Fruit fly (Drosophila melanogaster) whole organism, embryonic: ENCODE data around the gene betaGlu.

ENCODE experiments used
- Adf1 ChIP-seq: fragments of 200-800 bp; sonication (Bioruptor generic); IDR thresholded peaks from 2 replicates; pipeline ENCODE4 v1.3.6; 2022; ENCODE audit warnings: missing biosample characterization, missing genetic modification characterization
- Awh ChIP-seq: fragments of 200-800 bp; sonication (Bioruptor generic); IDR thresholded peaks from 2 replicates; pipeline ENCODE4, ENCODE4 v1.3.6; 2022; ENCODE audit warnings: missing biosample characterization, missing genetic modification characterization
- B-H1 ChIP-seq: fragments of 200-800 bp; sonication (Bioruptor generic); IDR thresholded peaks from 3 replicates; pipeline ENCODE4 v1.3.6; 2022; ENCODE audit warnings: missing biosample characterization, missing genetic modification characterization
- C15 ChIP-seq: fragments of 200-800 bp; sonication (Bioruptor generic); IDR thresholded peaks from 3 replicates; pipeline ENCODE4 v1.3.6; 2022; ENCODE audit warnings: missing biosample characterization, missing genetic modification characterization
- CG11093 ChIP-seq: fragments of 200-800 bp; sonication (Bioruptor generic); IDR thresholded peaks from 3 replicates; pipeline ENCODE4 v1.3.6; 2022; ENCODE audit warnings: missing biosample characterization, missing genetic modification characterization
- CG14667 ChIP-seq: fragments of 200-800 bp; sonication (Bioruptor generic); IDR thresholded peaks from 2 replicates; pipeline ENCODE4 v1.3.6; 2022; ENCODE audit warnings: missing biosample characterization, missing genetic modification characterization
- CG15269 ChIP-seq: fragments of 200-800 bp; sonication (Bioruptor generic); optimal IDR thresholded peaks from 2 replicates; lab custom pipeline; 2018; ENCODE audit warnings: missing biosample characterization, mild to moderate bottlenecking, missing genetic modification characterization, moderate library complexity
- CG1529 ChIP-seq: fragments of 200-800 bp; sonication (Bioruptor generic); optimal IDR thresholded peaks from 3 replicates; lab custom pipeline; 2018; ENCODE audit warnings: missing biosample characterization, missing genetic modification characterization
- CG17186 ChIP-seq: fragments of 200-800 bp; sonication (Bioruptor generic); optimal IDR thresholded peaks from 3 replicates; lab custom pipeline; 2017; ENCODE audit warnings: missing biosample characterization, missing genetic modification reagents, missing genetic modification characterization
- CG30020 ChIP-seq: fragments of 200-800 bp; optimal IDR thresholded peaks from 2 replicates; lab custom pipeline; 2019; ENCODE audit warnings: missing biosample characterization, mild to moderate bottlenecking, missing genetic modification characterization, moderate library complexity
- CG31441 ChIP-seq: fragments of 200-800 bp; sonication (Bioruptor generic); IDR thresholded peaks from 2 replicates; pipeline ENCODE4 v1.3.6; 2022; ENCODE audit warnings: missing biosample characterization, missing genetic modification characterization
- CG3407 ChIP-seq: fragments of 200-800 bp; sonication (Bioruptor generic); optimal IDR thresholded peaks from 2 replicates; lab custom pipeline; 2018; ENCODE audit warnings: missing biosample characterization, mild to moderate bottlenecking, missing genetic modification characterization
- CG3726 ChIP-seq: fragments of 200-800 bp; sonication (Bioruptor generic); IDR thresholded peaks from 3 replicates; pipeline ENCODE4, ENCODE4 v1.3.6; 2022; ENCODE audit warnings: missing biosample characterization, missing genetic modification characterization
- CG4617 ChIP-seq: fragments of 200-800 bp; sonication (Bioruptor generic); optimal IDR thresholded peaks from 3 replicates; lab custom pipeline; 2016; ENCODE audit warnings: missing biosample characterization, missing genetic modification characterization, borderline replicate concordance
- CG5180 ChIP-seq: fragments of 200-800 bp; sonication (Bioruptor generic); optimal IDR thresholded peaks from 3 replicates; lab custom pipeline; 2017; ENCODE audit warnings: missing biosample characterization, missing genetic modification characterization, mild to moderate bottlenecking, moderate library complexity, missing genetic modification reagents
- CG6272 ChIP-seq: fragments of 200-800 bp; sonication (Bioruptor generic); IDR thresholded peaks from 2 replicates; pipeline ENCODE4 v1.3.6; 2022; ENCODE audit warnings: missing biosample characterization, missing genetic modification characterization
- CG7839 ChIP-seq: fragments of 200-800 bp; sonication (Bioruptor generic); optimal IDR thresholded peaks from 3 replicates; lab custom pipeline; 2018; ENCODE audit warnings: missing biosample characterization, mild to moderate bottlenecking, missing genetic modification characterization, moderate library complexity
- CG7963 ChIP-seq: fragments of 200-800 bp; sonication (Bioruptor generic); IDR thresholded peaks from 3 replicates; pipeline ENCODE4 v1.3.6; 2022; ENCODE audit warnings: missing biosample characterization, missing genetic modification characterization; ENCODE audit not compliant: partially characterized antibody
- CHES-1-like ChIP-seq: fragments of 200-800 bp; sonication (Bioruptor generic); optimal IDR thresholded peaks from 2 replicates; lab custom pipeline; 2016; ENCODE audit warnings: missing biosample characterization, missing genetic modification characterization
- CkIIα-i1 ChIP-seq: fragments of 200-800 bp; sonication (Bioruptor generic); IDR thresholded peaks from 2 replicates; pipeline ENCODE4 v1.3.6; 2022; ENCODE audit warnings: missing biosample characterization, missing genetic modification characterization
- CrebB ChIP-seq: fragments of 200-800 bp; sonication (Bioruptor generic); optimal IDR thresholded peaks from 3 replicates; lab custom pipeline; 2018; ENCODE audit warnings: missing biosample characterization, mild to moderate bottlenecking, missing genetic modification characterization
- Deaf1 ChIP-seq: fragments of 200-800 bp; optimal IDR thresholded peaks from 3 replicates; lab custom pipeline; 2019; ENCODE audit warnings: missing biosample characterization, mild to moderate bottlenecking, missing genetic modification characterization, moderate library complexity
- Dek ChIP-seq: fragments of 200-800 bp; sonication (Bioruptor generic); optimal IDR thresholded peaks from 3 replicates; lab custom pipeline; 2019; ENCODE audit warnings: missing biosample characterization, mild to moderate bottlenecking, missing genetic modification characterization, moderate library complexity
- Dll ChIP-seq: fragments of 200-800 bp; sonication (Bioruptor generic); IDR thresholded peaks from 4 replicates; pipeline ENCODE4 v1.3.6; 2022; ENCODE audit warnings: missing biosample characterization, missing genetic modification characterization; ENCODE audit not compliant: partially characterized antibody
- Ets97D ChIP-seq: fragments of 200-800 bp; sonication (Bioruptor generic); optimal IDR thresholded peaks from 3 replicates; lab custom pipeline; 2016; ENCODE audit warnings: missing biosample characterization, missing genetic modification characterization
- HLH54F ChIP-seq: fragments of 200-800 bp; sonication (Bioruptor generic); optimal IDR thresholded peaks from 3 replicates; lab custom pipeline; 2016; ENCODE audit warnings: missing biosample characterization, missing genetic modification characterization
- Hmr ChIP-seq: fragments of 200-800 bp; sonication (Bioruptor generic); optimal IDR thresholded peaks from 3 replicates; lab custom pipeline; 2017; ENCODE audit warnings: mild to moderate bottlenecking, missing biosample characterization, missing genetic modification reagents, missing genetic modification characterization
- MTF-1 ChIP-seq: fragments of 200-800 bp; sonication (Bioruptor generic); optimal IDR thresholded peaks from 2 replicates; lab custom pipeline; 2018; ENCODE audit warnings: missing biosample characterization, mild to moderate bottlenecking, missing genetic modification characterization, borderline replicate concordance
- NC2α ChIP-seq: fragments of 200-800 bp; sonication (Bioruptor generic); optimal IDR thresholded peaks from 2 replicates; lab custom pipeline; 2016; ENCODE audit warnings: missing biosample characterization, missing genetic modification characterization
- Oli ChIP-seq: fragments of 200-800 bp; sonication (Bioruptor generic); optimal IDR thresholded peaks from 2 replicates; lab custom pipeline; 2018; ENCODE audit warnings: missing biosample characterization, mild to moderate bottlenecking, missing genetic modification characterization, moderate library complexity
- Rfx ChIP-seq: fragments of 200-800 bp; sonication (Bioruptor generic); IDR thresholded peaks from 2 replicates; pipeline ENCODE4 v1.3.6; 2022; ENCODE audit warnings: missing biosample characterization, missing genetic modification characterization
- abd-A ChIP-seq: fragments of 200-800 bp; sonication (Bioruptor generic); optimal IDR thresholded peaks from 3 replicates; lab custom pipeline; 2019; ENCODE audit warnings: missing biosample characterization, mild to moderate bottlenecking, missing genetic modification characterization, moderate library complexity
- croc ChIP-seq: fragments of 200-800 bp; sonication (Bioruptor generic); conservative IDR thresholded peaks from 3 replicates; pipeline ENCODE4 v1.3.6; 2022; ENCODE audit warnings: missing biosample characterization, missing genetic modification characterization
- esg ChIP-seq: fragments of 200-800 bp; sonication (Bioruptor generic); conservative IDR thresholded peaks from 2 replicates; pipeline ENCODE4 v1.3.6; 2022; ENCODE audit warnings: missing biosample characterization, missing genetic modification characterization
- ewg ChIP-seq: fragments of 200-800 bp; sonication (Bioruptor generic); optimal IDR thresholded peaks from 3 replicates; lab custom pipeline; 2017; ENCODE audit warnings: mild to moderate bottlenecking, missing biosample characterization, missing genetic modification reagents, missing genetic modification characterization
- exex ChIP-seq: fragments of 200-800 bp; sonication (Bioruptor generic); optimal IDR thresholded peaks from 4 replicates; lab custom pipeline; 2018; ENCODE audit warnings: missing biosample characterization, mild to moderate bottlenecking, missing genetic modification characterization, moderate library complexity
- fd64A ChIP-seq: fragments of 200-800 bp; sonication (Bioruptor generic); optimal IDR thresholded peaks from 3 replicates; lab custom pipeline; 2018; ENCODE audit warnings: missing biosample characterization, mild to moderate bottlenecking, missing genetic modification characterization
- gcm ChIP-seq: fragments of 200-800 bp; sonication (Bioruptor generic); optimal IDR thresholded peaks from 2 replicates; lab custom pipeline; 2019; ENCODE audit warnings: missing biosample characterization, mild to moderate bottlenecking, missing genetic modification characterization, moderate library complexity
- nerfin-2 ChIP-seq: fragments of 200-800 bp; sonication (Bioruptor generic); IDR thresholded peaks from 2 replicates; pipeline ENCODE4 v1.3.6; 2022; ENCODE audit warnings: missing biosample characterization, missing genetic modification characterization; ENCODE audit not compliant: partially characterized antibody
- nom ChIP-seq: fragments of 200-800 bp; sonication (Bioruptor generic); optimal IDR thresholded peaks from 2 replicates; lab custom pipeline; 2017; ENCODE audit warnings: missing biosample characterization, missing genetic modification characterization, mild to moderate bottlenecking, moderate library complexity, missing genetic modification reagents
- org-1 ChIP-seq: fragments of 200-800 bp; sonication (Bioruptor generic); optimal IDR thresholded peaks from 2 replicates; lab custom pipeline; 2017; ENCODE audit warnings: missing biosample characterization, missing genetic modification characterization
- pzg ChIP-seq: fragments of 200-800 bp; sonication (Bioruptor generic); optimal IDR thresholded peaks from 3 replicates; lab custom pipeline; 2018; ENCODE audit warnings: missing biosample characterization, mild to moderate bottlenecking, missing genetic modification characterization, moderate library complexity
- sens-2 ChIP-seq: fragments of 200-800 bp; sonication (Bioruptor generic); IDR thresholded peaks from 2 replicates; pipeline ENCODE4 v1.3.6; 2022; ENCODE audit warnings: missing biosample characterization, missing genetic modification characterization
- shn ChIP-seq: fragments of 200-800 bp; sonication (Bioruptor generic); optimal IDR thresholded peaks from 3 replicates; lab custom pipeline; 2016; ENCODE audit warnings: missing biosample characterization, missing genetic modification characterization
- slou ChIP-seq: fragments of 200-800 bp; sonication (Bioruptor generic); optimal IDR thresholded peaks from 3 replicates; lab custom pipeline; 2016; ENCODE audit warnings: missing biosample characterization, missing genetic modification characterization
- sqz ChIP-seq: fragments of 200-800 bp; sonication (Bioruptor generic); optimal IDR thresholded peaks from 3 replicates; lab custom pipeline; 2018; ENCODE audit warnings: missing biosample characterization, mild to moderate bottlenecking, missing genetic modification characterization
- tin ChIP-seq: fragments of 200-800 bp; sonication (Bioruptor generic); optimal IDR thresholded peaks from 3 replicates; lab custom pipeline; 2016; ENCODE audit warnings: missing biosample characterization, missing genetic modification characterization

Gene betaGlu

dm6 chr3R:31776583-31777362, 5.1 kb upstream of the betaGlu start, which contains the start of the genes CG2126 and faf (continued):
- peak; percentile 44 for TF ChIP-seq CG17186 (GFP tag; lab: Kevin White, UChicago)
- TF ChIP-seq sqz (GFP tag; lab: Kevin White, UChicago): no peak
- peak; percentile 86 for TF ChIP-seq CG31441 (GFP tag; lab: Robert Waterston, UW)
- no peak for TF ChIP-seq fd64A (GFP tag; lab: Kevin White, UChicago)
- TF ChIP-seq Rfx: peak; percentile 86
- peak; percentile 11 for TF ChIP-seq org-1 (GFP tag; lab: Kevin White, UChicago)
- peak; percentile 73 for TF ChIP-seq gcm
- TF ChIP-seq nerfin-2 (GFP tag; lab: Robert Waterston, UW): no peak; the same call in 1 of the 2 replicates
- TF ChIP-seq Hmr: peak; percentile 77
- TF ChIP-seq Dek: peak; percentile 79
- peak; percentile 16 for TF ChIP-seq slou (GFP tag; lab: Kevin White, UChicago)
- peak; percentile 13 for TF ChIP-seq nom (GFP tag; lab: Kevin White, UChicago)
- peak; percentile 82 for TF ChIP-seq tin
- peak; percentile 63; the same call in 3 of the 4 replicates for TF ChIP-seq Dll
- peak; percentile 69 for TF ChIP-seq Oli (tag; lab: Kevin White, UChicago)
- peak; percentile 57 for TF ChIP-seq pzg (GFP tag; lab: Kevin White, UChicago)
- no peak for TF ChIP-seq CkIIα-i1 (GFP tag; lab: Robert Waterston, UW)
- peak; percentile 59 for TF ChIP-seq CHES-1-like (GFP tag; lab: Kevin White, UChicago)
- TF ChIP-seq CG4617 (GFP tag; lab: Kevin White, UChicago): peak; percentile 52
- TF ChIP-seq ewg (GFP tag; lab: Kevin White, UChicago): peak; percentile 56
- peak; percentile 64 for TF ChIP-seq HLH54F (GFP tag; lab: Kevin White, UChicago)
- TF ChIP-seq CG14667 (GFP tag; lab: Robert Waterston, UW): 0 out of 2 replicates have a peak, but pooled peaks have one; percentile 43
- peak; percentile 41 for TF ChIP-seq CG5180
- peak; percentile 62; the same call in 2 of the 3 replicates for TF ChIP-seq CG11093
- TF ChIP-seq sens-2: 0 out of 2 replicates have a peak, but pooled peaks have one; percentile 51
- TF ChIP-seq CrebB (tag; lab: Kevin White, UChicago): no peak
- peak; percentile 53 for TF ChIP-seq exex (tag; lab: Kevin White, UChicago)
- no peak for TF ChIP-seq CG7963 (GFP tag; lab: Robert Waterston, UW)
- TF ChIP-seq CG1529 (GFP tag; lab: Kevin White, UChicago): peak; percentile 45
- peak; percentile 54 for TF ChIP-seq Deaf1 (tag; lab: Kevin White, UChicago)
- peak; percentile 65 for TF ChIP-seq CG3407 (GFP tag; lab: Kevin White, UChicago)
- TF ChIP-seq esg: peak; percentile 50
- peak; percentile 83 for TF ChIP-seq CG7839 (tag; lab: Kevin White, UChicago)
- 0 out of 3 replicates have a peak, but pooled peaks have one; percentile 35 for TF ChIP-seq croc (GFP tag; lab: Robert Waterston, UW)
- TF ChIP-seq MTF-1 (GFP tag; lab: Kevin White, UChicago): no peak
- TF ChIP-seq CG30020: peak; percentile 65
- TF ChIP-seq abd-A (tag; lab: Kevin White, UChicago): no peak
- no peak for TF ChIP-seq shn
- TF ChIP-seq Awh: 0 out of 2 replicates have a peak, but pooled peaks have one; percentile 48
- TF ChIP-seq B-H1 (GFP tag; lab: Robert Waterston, UW): peak; percentile 56; the same call in 2 of the 3 replicates
- peak; percentile 62; the same call in 1 of the 3 replicates for TF ChIP-seq CG3726 (GFP tag; lab: Robert Waterston, UW)
- TF ChIP-seq Adf1 (GFP tag; lab: Robert Waterston, UW): peak; percentile 18; the same call in 1 of the 2 replicates
- no peak for TF ChIP-seq NC2α (GFP tag; lab: Kevin White, UChicago)
- TF ChIP-seq CG6272 (GFP tag; lab: Robert Waterston, UW): peak; percentile 66; the same call in 1 of the 2 replicates
- peak; percentile 60 for TF ChIP-seq Ets97D (GFP tag; lab: Kevin White, UChicago)
- TF ChIP-seq C15 (GFP tag; lab: Robert Waterston, UW): 0 out of 3 replicates have a peak, but pooled peaks have one; percentile 65
- TF ChIP-seq CG15269 (tag; lab: Kevin White, UChicago): peak; percentile 84
